Fruit fly (Drosophila melanogaster): ENCODE data around the gene ctrip.

The ctrip gene

DNA sequence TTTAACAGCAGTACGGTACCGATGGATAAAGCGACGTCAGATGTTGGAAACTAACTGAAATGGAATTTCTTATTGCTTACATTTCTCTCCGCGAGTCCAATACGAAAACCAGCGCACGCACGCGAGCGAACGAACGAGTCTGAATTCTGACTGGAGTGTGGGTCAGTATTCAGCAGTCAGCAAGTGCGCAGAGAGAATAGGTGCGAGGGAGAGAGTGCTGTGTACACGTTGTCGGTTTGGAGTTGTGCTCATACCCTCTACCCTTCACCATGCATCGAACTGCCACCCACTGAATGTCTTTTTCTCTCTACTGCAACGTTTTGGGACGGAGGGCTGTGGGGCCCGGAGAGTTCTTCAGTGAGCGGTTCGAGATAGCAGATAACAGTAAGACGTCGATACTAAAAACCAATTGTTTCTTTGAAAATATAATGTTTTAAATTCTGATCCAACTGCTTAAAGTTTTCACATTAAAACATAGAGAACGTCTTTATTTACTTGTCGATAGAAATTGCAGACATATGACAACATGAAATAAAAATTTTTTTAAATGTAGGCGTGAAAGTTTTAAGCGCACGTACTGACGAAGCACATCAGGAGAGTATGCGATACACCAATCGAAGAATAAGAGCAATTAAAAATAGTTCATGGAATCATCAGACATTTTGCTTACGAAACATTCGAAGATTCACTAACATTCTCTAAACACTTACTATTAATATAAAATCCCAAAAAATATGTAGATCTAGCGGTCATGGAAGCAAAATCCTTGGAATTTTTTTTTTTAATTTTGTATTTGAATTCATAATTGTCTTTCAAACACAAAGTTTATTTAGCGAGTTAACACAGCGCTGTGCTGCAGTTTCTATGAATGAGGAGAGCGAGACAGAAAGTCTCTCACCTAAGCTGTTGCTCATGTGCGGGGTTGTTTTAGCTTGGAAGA lies 72.1 kb downstream of the ctrip start (continued):
- TF ChIP-seq nom (GFP tag; optimal IDR thresholded peaks at IDR 0.05) (peak; percentile 43), CG14014 (GFP tag; IDR thresholded peaks at IDR 0.05) (no peak), aop (GFP tag; IDR thresholded peaks at IDR 0.05) (no peak), CG4424 (GFP tag; optimal IDR thresholded peaks at IDR 0.05) (peak; percentile 93), so (GFP tag; IDR thresholded peaks at IDR 0.05) (no peak), CG13123 (GFP tag; optimal IDR thresholded peaks at IDR 0.05) (peak; percentile 73), jumu (GFP tag; optimal IDR thresholded peaks at IDR 0.05) (peak; percentile 81), CG16815 (GFP tag; optimal IDR thresholded peaks at IDR 0.05) (peak; percentile 90), Max (GFP tag; optimal IDR thresholded peaks at IDR 0.05) (peak; percentile 62), CG3995 (GFP tag; optimal IDR thresholded peaks at IDR 0.05) (peak; percentile 54), tio (GFP tag; optimal IDR thresholded peaks at IDR 0.05) (peak; percentile 94), NC2α (GFP tag; optimal IDR thresholded peaks at IDR 0.05) (peak; percentile 71), bcd (GFP tag; optimal IDR thresholded peaks at IDR 0.05) (peak; percentile 90), zen (tag; optimal IDR thresholded peaks at IDR 0.05) (peak; percentile 21), sqz (GFP tag; optimal IDR thresholded peaks at IDR 0.05) (peak; percentile 56), vvl (GFP tag; IDR thresholded peaks at IDR 0.05) (no peak), CG6254 (GFP tag; optimal IDR thresholded peaks at IDR 0.05) (peak; percentile 59), CG34376 (GFP tag; optimal IDR thresholded peaks at IDR 0.05) (no peak), CG34422 (GFP tag; IDR thresholded peaks at IDR 0.05) (no peak), Lpt (GFP tag; optimal IDR thresholded peaks at IDR 0.05) (no peak), amos (GFP tag; IDR thresholded peaks at IDR 0.05; ENCODE audit: partially characterized antibody) (no peak), row (GFP tag; IDR thresholded peaks at IDR 0.05) (no peak), crp (GFP tag; optimal IDR thresholded peaks at IDR 0.05) (peak in 1 of 2 experiments; percentile 45), Dp (GFP tag; optimal IDR thresholded peaks at IDR 0.05) (peak; percentile 22), CG3726 (GFP tag; IDR thresholded peaks at IDR 0.05) (no peak), CG5180 (GFP tag; optimal IDR thresholded peaks at IDR 0.05) (peak; percentile 63), shn (GFP tag; optimal IDR thresholded peaks at IDR 0.05) (peak; percentile 84), Hr3 (GFP tag; optimal IDR thresholded peaks at IDR 0.05) (peak; percentile 90), tin (GFP tag; optimal IDR thresholded peaks at IDR 0.05) (peak; percentile 79), chn (GFP tag; optimal IDR thresholded peaks at IDR 0.05) (peak; percentile 77), CG32767 (GFP tag; IDR thresholded peaks at IDR 0.05) (no peak), Oaz (GFP tag; IDR thresholded peaks at IDR 0.05) (no peak), CG18619 (GFP tag; optimal IDR thresholded peaks at IDR 0.05) (peak; percentile 89), bsh (GFP tag; optimal IDR thresholded peaks at IDR 0.05) (peak; percentile 73 to 75), Hr78 (GFP tag; optimal IDR thresholded peaks at IDR 0.05) (peak in 1 of 2 experiments; percentile 77), CHES-1-like (GFP tag; optimal IDR thresholded peaks at IDR 0.05) (peak; percentile 82), CG10979 (tag; optimal IDR thresholded peaks at IDR 0.05) (peak; percentile 86), CG14965 (GFP tag; optimal IDR thresholded peaks at IDR 0.05; ENCODE audit: borderline replicate concordance) (no peak), CG2202 (tag; optimal IDR thresholded peaks at IDR 0.05) (peak; percentile 32), CG7987 (GFP tag; optimal IDR thresholded peaks at IDR 0.05) (no peak), Trl (optimal IDR thresholded peaks at IDR 0.05) (peak; percentile 90 to 93), Trl (GFP tag; optimal IDR thresholded peaks at IDR 0.05) (peak; percentile 45), crol (GFP tag; IDR thresholded peaks at IDR 0.05) (no peak), grn (GFP tag; optimal IDR thresholded peaks at IDR 0.05) (peak; percentile 41), exex (tag; optimal IDR thresholded peaks at IDR 0.05) (no peak), Lhr (GFP tag; optimal IDR thresholded peaks at IDR 0.05) (peak; percentile 47), CG18476 (GFP tag; optimal IDR thresholded peaks at IDR 0.05) (peak; percentile 82), zfh2 (GFP tag; optimal IDR thresholded peaks at IDR 0.05) (peak; percentile 75)
